Worm (Caenorhabditis elegans) whole organism, L1 larva: ENCODE results near the gene max-2.
"Not testable (repeated sequence)": the region's sequence is repeated elsewhere in the genome, so short reads cannot be mapped to it uniquely, and the experiment has no call there.

Experiments
- C16A3.4 ChIP-seq: fragments of 150-350 bp; optimal IDR thresholded peaks from 2 replicates; lab custom pipeline; 2014; ENCODE audit warnings: missing biosample characterization, missing genetic modification characterization
- F16B12.6 ChIP-seq: fragments of 150-350 bp; optimal IDR thresholded peaks from 2 replicates; lab custom pipeline; 2014; ENCODE audit warnings: missing biosample characterization, missing genetic modification characterization
- aha-1 ChIP-seq: fragments of 150-350 bp; optimal IDR thresholded peaks from 2 replicates; lab custom pipeline; 2014; ENCODE audit warnings: missing biosample characterization, missing genetic modification characterization
- aly-2 ChIP-seq: fragments of 150-350 bp; optimal IDR thresholded peaks from 2 replicates; lab custom pipeline; 2014; ENCODE audit warnings: missing biosample characterization, missing genetic modification characterization
- ama-1 ChIP-seq: fragments of 150-350 bp; optimal IDR thresholded peaks from 2 replicates; lab custom pipeline; 2014
- ceh-63 ChIP-seq: fragments of 200-800 bp; sonication (Bioruptor generic); optimal IDR thresholded peaks from 2 replicates; lab custom pipeline; 2018; ENCODE audit warnings: mild to moderate bottlenecking, missing genetic modification characterization, missing compliant biosample characterization
- ceh-8 ChIP-seq: fragments of 200-800 bp; sonication (Bioruptor generic); optimal IDR thresholded peaks from 2 replicates; lab custom pipeline; 2018; ENCODE audit warnings: mild to moderate bottlenecking, missing genetic modification characterization, moderate library complexity, missing compliant biosample characterization
- ceh-82 ChIP-seq, 3 experiments: fragments of 150-350 bp in 1 of 3; sonication (generic microtip) in 2 of 3; optimal IDR thresholded peaks; 2 replicates each; lab custom pipeline; 2014 to 2017; ENCODE audit warnings: missing biosample characterization in 3 of 3, missing genetic modification characterization in 3 of 3
- ces-1 ChIP-seq: fragments of 150-350 bp; optimal IDR thresholded peaks from 2 replicates; lab custom pipeline; 2014; ENCODE audit warnings: missing biosample characterization, missing genetic modification reagents, missing genetic modification characterization
- dpl-1 ChIP-seq, 3 experiments: fragments of 150-350 bp in 2 of 3; sonication (generic microtip) in 1 of 3; optimal IDR thresholded peaks; 2 replicates each; lab custom pipeline; 2014 to 2017; ENCODE audit warnings: missing biosample characterization in 3 of 3, missing genetic modification characterization in 3 of 3, missing genetic modification reagents in 3 of 3
- dsc-1 ChIP-seq: sonication (generic microtip); optimal IDR thresholded peaks from 2 replicates; lab custom pipeline; 2016; ENCODE audit warnings: mild to moderate bottlenecking, missing genetic modification characterization, missing compliant biosample characterization
- efl-1 ChIP-seq, 4 experiments: fragments of 150-350 bp; optimal IDR thresholded peaks in 3 of 4; peaks in 1 of 4; 1 replicate in 1 of 4; 2 replicates in 3 of 4; lab custom pipeline; 2014; ENCODE audit warnings: missing biosample characterization in 2 of 4, missing genetic modification characterization in 2 of 4, missing genetic modification reagents in 2 of 4
- egl-13 ChIP-seq: sonication (generic microtip); optimal IDR thresholded peaks from 2 replicates; lab custom pipeline; 2016; ENCODE audit warnings: missing genotype, missing genetic modification reagents, missing genetic modification characterization, missing compliant biosample characterization
- egl-27 ChIP-seq, 2 experiments: fragments of 150-350 bp in 1 of 2; sonication (generic microtip); optimal IDR thresholded peaks; 3 replicates each; lab custom pipeline; 2017 to 2018; ENCODE audit warnings: missing biosample characterization in 2 of 2, missing genetic modification characterization in 2 of 2, missing genetic modification reagents in 2 of 2
- elt-2 ChIP-seq: sonication (generic microtip); optimal IDR thresholded peaks from 2 replicates; lab custom pipeline; 2016; ENCODE audit warnings: missing genetic modification characterization, mild to moderate bottlenecking, inconsistent platforms, missing compliant biosample characterization, missing genetic modification reagents
- fkh-10 ChIP-seq: sonication (generic microtip); optimal IDR thresholded peaks from 2 replicates; lab custom pipeline; 2017; ENCODE audit warnings: missing biosample characterization, missing genetic modification reagents, missing genetic modification characterization
- fkh-4 ChIP-seq: sonication (generic microtip); optimal IDR thresholded peaks from 2 replicates; lab custom pipeline; 2016; ENCODE audit warnings: missing compliant biosample characterization, missing genetic modification characterization, borderline replicate concordance
- fkh-8 ChIP-seq: sonication (generic microtip); optimal IDR thresholded peaks from 2 replicates; lab custom pipeline; 2016; ENCODE audit warnings: mild to moderate bottlenecking, missing genetic modification characterization, missing compliant biosample characterization
- fos-1 ChIP-seq: fragments of 150-350 bp; optimal IDR thresholded peaks from 2 replicates; lab custom pipeline; 2014; ENCODE audit warnings: missing biosample characterization, missing genetic modification characterization
- hlh-17 ChIP-seq: fragments of 200-800 bp; sonication (Bioruptor generic); optimal IDR thresholded peaks from 2 replicates; lab custom pipeline; 2018; ENCODE audit warnings: missing genetic modification characterization, mild to moderate bottlenecking, missing compliant biosample characterization, moderate library complexity, borderline replicate concordance
- hlh-4 ChIP-seq: sonication (generic microtip); optimal IDR thresholded peaks from 2 replicates; lab custom pipeline; 2016; ENCODE audit warnings: mild to moderate bottlenecking, missing genetic modification characterization, missing compliant biosample characterization
- hpl-2 ChIP-seq: fragments of 150-350 bp; optimal IDR thresholded peaks from 2 replicates; lab custom pipeline; 2014; ENCODE audit warnings: missing biosample characterization, missing genetic modification reagents, missing genetic modification characterization
- lin-13 ChIP-seq: fragments of 150-350 bp; optimal IDR thresholded peaks from 2 replicates; lab custom pipeline; 2014; ENCODE audit warnings: missing biosample characterization, missing genetic modification reagents, missing genetic modification characterization
- lin-14 ChIP-seq: fragments of 200-800 bp; sonication (Bioruptor generic); optimal IDR thresholded peaks from 2 replicates; lab custom pipeline; 2018; ENCODE audit warnings: mild to moderate bottlenecking, missing genetic modification characterization, moderate library complexity, missing compliant biosample characterization
- lin-35 ChIP-seq, 2 experiments: fragments of 150-350 bp; optimal IDR thresholded peaks; 2 replicates each; lab custom pipeline; 2014; ENCODE audit warnings: missing biosample characterization in 2 of 2, missing genetic modification characterization in 2 of 2, missing genetic modification reagents in 2 of 2
- lsy-2 ChIP-seq, 2 experiments: fragments of 150-350 bp; optimal IDR thresholded peaks; 2 replicates each; lab custom pipeline; 2014; ENCODE audit warnings: missing biosample characterization in 2 of 2, missing genetic modification characterization in 2 of 2
- mab-9 ChIP-seq: fragments of 200-800 bp; sonication (Bioruptor generic); IDR thresholded peaks from 2 replicates; pipeline ENCODE4 v1.3.6; 2022; ENCODE audit warnings: missing genetic modification reagents, missing genetic modification characterization, missing compliant biosample characterization
- mdl-1 ChIP-seq, 2 experiments: fragments of 150-350 bp; optimal IDR thresholded peaks; 2 replicates each; lab custom pipeline; 2014 to 2017; ENCODE audit warnings: missing biosample characterization in 2 of 2, missing genetic modification characterization in 2 of 2, inconsistent platforms in 1 of 2
- mef-2 ChIP-seq: fragments of 150-350 bp; optimal IDR thresholded peaks from 2 replicates; lab custom pipeline; 2014; ENCODE audit warnings: missing biosample characterization, missing genetic modification characterization
- nhr-11 ChIP-seq: fragments of 150-350 bp; optimal IDR thresholded peaks from 2 replicates; lab custom pipeline; 2014; ENCODE audit warnings: missing biosample characterization, missing genetic modification characterization
- nhr-12 ChIP-seq: sonication (generic microtip); optimal IDR thresholded peaks from 2 replicates; lab custom pipeline; 2017; ENCODE audit warnings: missing biosample characterization, missing genetic modification characterization
- nhr-20 ChIP-seq: sonication (generic microtip); optimal IDR thresholded peaks from 2 replicates; lab custom pipeline; 2016; ENCODE audit warnings: mild to moderate bottlenecking, missing genetic modification characterization, missing compliant biosample characterization
- nhr-47 ChIP-seq: sonication (generic microtip); optimal IDR thresholded peaks from 2 replicates; lab custom pipeline; 2016; ENCODE audit warnings: mild to moderate bottlenecking, missing genetic modification characterization, moderate library complexity, missing compliant biosample characterization
- nhr-84 ChIP-seq: sonication (generic microtip); optimal IDR thresholded peaks from 2 replicates; lab custom pipeline; 2017; ENCODE audit warnings: missing biosample characterization, missing genetic modification characterization
- nhr-85 ChIP-seq: sonication (generic microtip); peaks from one replicate; lab custom pipeline; 2016; ENCODE audit warnings: missing genetic modification characterization, inconsistent platforms, missing compliant biosample characterization
- nhr-90 ChIP-seq: sonication (generic microtip); optimal IDR thresholded peaks from 2 replicates; lab custom pipeline; 2016; ENCODE audit warnings: mild to moderate bottlenecking, missing genetic modification characterization, missing compliant biosample characterization; ENCODE audit not compliant: poor library complexity
- pax-3 ChIP-seq: fragments of 200-800 bp; sonication (Bioruptor generic); optimal IDR thresholded peaks from 2 replicates; lab custom pipeline; 2018; ENCODE audit warnings: mild to moderate bottlenecking, missing genetic modification characterization, moderate library complexity, missing compliant biosample characterization
- rnt-1 ChIP-seq: sonication (generic microtip); optimal IDR thresholded peaks from 2 replicates; lab custom pipeline; 2016; ENCODE audit warnings: mild to moderate bottlenecking, missing genetic modification characterization, moderate library complexity, missing compliant biosample characterization
- snpc-4 ChIP-seq: fragments of 150-350 bp; optimal IDR thresholded peaks from 2 replicates; lab custom pipeline; 2014; ENCODE audit warnings: missing biosample characterization, missing genetic modification characterization
- snu-23 ChIP-seq: sonication (generic microtip); optimal IDR thresholded peaks from 2 replicates; lab custom pipeline; 2016; ENCODE audit warnings: missing genetic modification characterization, missing compliant biosample characterization
- tbx-2 ChIP-seq: sonication (generic microtip); optimal IDR thresholded peaks from 2 replicates; lab custom pipeline; 2016; ENCODE audit warnings: missing genetic modification characterization, missing compliant biosample characterization
- tlp-1 ChIP-seq: fragments of 150-350 bp; optimal IDR thresholded peaks from 2 replicates; lab custom pipeline; 2014; ENCODE audit warnings: missing biosample characterization, missing genetic modification characterization
- unc-130 ChIP-seq: fragments of 150-350 bp; optimal IDR thresholded peaks from 2 replicates; lab custom pipeline; 2017; ENCODE audit warnings: missing biosample characterization, missing genetic modification characterization, inconsistent platforms
- unc-62 ChIP-seq: fragments of 150-350 bp; optimal IDR thresholded peaks from 2 replicates; lab custom pipeline; 2014; ENCODE audit warnings: missing biosample characterization, missing genetic modification reagents, missing genetic modification characterization
- xbp-1 ChIP-seq: sonication (generic microtip); optimal IDR thresholded peaks from 2 replicates; lab custom pipeline; 2016; ENCODE audit warnings: missing genetic modification characterization, missing compliant biosample characterization

max-2 gene

DNA sequence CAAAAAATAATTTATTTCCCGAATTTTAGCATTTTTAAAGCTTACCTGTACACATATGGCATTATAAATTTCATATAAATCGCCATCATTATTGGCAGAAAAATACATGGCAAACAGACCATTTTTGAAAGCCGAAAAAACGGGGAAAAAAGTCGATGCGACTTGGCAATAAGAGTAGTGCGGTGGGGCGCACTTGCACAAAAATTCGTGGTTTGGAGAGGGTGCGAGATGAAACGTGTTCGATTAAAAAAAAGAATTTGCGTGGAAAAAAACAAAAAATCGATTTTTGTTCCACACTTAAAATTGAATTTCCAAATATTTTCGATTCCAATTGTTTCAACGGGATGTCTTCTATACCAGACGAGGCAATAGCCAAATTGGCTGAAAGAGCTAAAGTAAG is 11.1 kb upstream of the max-2 start, which contains the start of gene F18A11.3 (continued):
- no peak for TF ChIP-seq lin-14 (GFP tag; lab: Kevin White, UChicago)
- peak; percentile 2 for TF ChIP-seq unc-130
- TF ChIP-seq lin-13 (GFP tag; lab: Kevin White, UChicago) = no peak
- TF ChIP-seq fkh-8 (tag; lab: Kevin White, UChicago) = no peak
- TF ChIP-seq lin-35 (GFP tag; optimal IDR thresholded peaks at IDR 0.05; lab: Kevin White, UChicago) = peak; percentile 39 to 67
- no peak for TF ChIP-seq mab-9 (GFP tag; lab: Robert Waterston, UW)
- no peak for TF ChIP-seq nhr-90
- TF ChIP-seq aha-1 (tag; lab: Kevin White, UChicago) = no peak
- no peak for TF ChIP-seq nhr-12 (tag; lab: Kevin White, UChicago)
- TF ChIP-seq egl-27 (tag; optimal IDR thresholded peaks at IDR 0.05; lab: Kevin White, UChicago) = no peak
- TF ChIP-seq nhr-47 (tag; lab: Kevin White, UChicago) = peak; percentile 3
- TF ChIP-seq snu-23 = peak; percentile 17
- no peak for TF ChIP-seq pax-3
- TF ChIP-seq ceh-82 (tag; optimal IDR thresholded peaks at IDR 0.05; lab: Kevin White, UChicago) = no peak
- no peak for TF ChIP-seq ceh-8 (GFP tag; lab: Kevin White, UChicago)
- no peak for TF ChIP-seq ama-1 (lab: Kevin White, UChicago)
- TF ChIP-seq nhr-20 (tag; lab: Kevin White, UChicago) = no peak
- TF ChIP-seq hlh-17 (GFP tag; lab: Kevin White, UChicago) = no peak
- peak; percentile 7 for TF ChIP-seq C16A3.4 (tag; lab: Kevin White, UChicago)
- no peak for TF ChIP-seq rnt-1 (tag; lab: Kevin White, UChicago)
- no peak for TF ChIP-seq egl-13 (tag; lab: Kevin White, UChicago)
- no peak for TF ChIP-seq unc-62 (GFP tag; lab: Kevin White, UChicago)
- TF ChIP-seq dpl-1 (GFP tag; optimal IDR thresholded peaks at IDR 0.05; lab: Kevin White, UChicago) = peak in 2 of 3 experiments; percentile 21 to 52
- TF ChIP-seq ces-1 = no peak

DNA sequence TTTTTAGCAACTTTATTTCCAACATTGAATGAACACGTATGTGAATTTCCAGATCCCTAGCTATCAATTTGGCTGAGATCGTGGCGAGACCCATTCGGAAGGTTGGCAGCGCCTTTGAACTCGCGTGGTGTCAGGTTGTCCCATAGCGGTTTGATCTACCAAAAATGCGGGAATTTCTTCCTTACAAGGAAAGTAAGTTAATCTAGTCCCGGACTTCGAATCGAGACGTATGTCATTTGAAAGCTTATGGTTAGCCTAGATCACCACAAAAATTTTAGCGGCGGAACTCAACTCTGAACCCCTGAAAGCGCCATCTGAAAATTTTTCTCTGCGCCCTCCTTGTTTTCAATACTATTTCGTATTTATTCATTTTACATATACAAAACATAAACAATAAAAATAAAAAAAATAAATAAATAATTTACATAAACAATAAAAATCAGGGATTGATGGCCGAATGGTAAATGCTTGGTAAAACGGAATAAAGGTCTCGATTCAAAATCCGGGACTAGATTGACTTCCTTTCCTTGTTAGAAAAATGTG is 6.1 kb upstream of the max-2 start, which contains the start of gene F18A11.2:
TSS of gene F18A11.2 (plus strand) at position 51 of the 543 bp plus-strand sequence.
- TF ChIP-seq F16B12.6 (tag; lab: Kevin White, UChicago); nhr-90; snpc-4 (tag; lab: Kevin White, UChicago): not testable (repeated sequence)

DNA sequence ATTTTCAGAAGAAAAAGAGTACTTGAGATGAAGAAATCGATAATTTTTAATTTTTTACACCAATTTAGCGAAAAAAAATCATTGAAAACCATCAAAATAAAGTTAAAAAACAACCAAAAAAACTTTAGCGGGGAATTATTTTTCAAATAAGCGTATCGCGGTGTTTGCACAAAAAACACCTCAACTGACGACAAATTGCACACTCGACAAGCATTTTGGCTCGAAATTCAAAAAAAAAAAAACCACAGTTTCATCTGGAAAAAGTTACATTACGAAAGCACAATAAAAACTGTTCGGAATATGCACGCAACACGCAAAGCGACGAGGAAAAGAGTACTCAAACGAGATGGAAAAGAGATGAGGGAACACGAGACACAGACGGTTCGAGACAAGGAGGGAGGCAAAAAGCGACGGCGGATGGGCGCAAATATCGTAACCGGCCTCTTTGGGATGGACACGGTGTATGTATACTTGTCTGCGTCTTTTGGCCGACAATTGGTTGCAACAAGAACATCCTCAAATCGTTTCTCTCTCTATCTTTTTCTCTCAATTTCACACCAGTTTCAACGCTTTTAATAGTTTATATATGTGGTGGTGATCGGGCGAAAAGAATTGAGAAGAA is 5.0 kb upstream of the max-2 start:
- no peak for TF ChIP-seq nhr-11
- peak; percentile 42 to 80 for TF ChIP-seq lin-35 (GFP tag; optimal IDR thresholded peaks at IDR 0.05; lab: Kevin White, UChicago)
- peak; percentile 84 for TF ChIP-seq nhr-85
- peak in 1 of 2 experiments; percentile 60 for TF ChIP-seq mdl-1 (tag; optimal IDR thresholded peaks at IDR 0.05; lab: Kevin White, UChicago)
- no peak for TF ChIP-seq hpl-2
- no peak for TF ChIP-seq fkh-10 (GFP tag; lab: Kevin White, UChicago)
- TF ChIP-seq nhr-84 (tag; lab: Kevin White, UChicago) = no peak
- peak; percentile 21 for TF ChIP-seq xbp-1
- no peak for TF ChIP-seq ces-1
- peak; percentile 13 for TF ChIP-seq dsc-1 (tag; lab: Kevin White, UChicago)
- TF ChIP-seq mef-2 (tag; lab: Kevin White, UChicago) = no peak
- peak; percentile 73 to 81 for TF ChIP-seq efl-1 (optimal IDR thresholded peaks at IDR 0.05; lab: Kevin White, UChicago)
- TF ChIP-seq efl-1 (GFP tag; optimal IDR thresholded peaks at IDR 0.05 in 1 of 2; lab: Kevin White, UChicago) = peak; percentile 81 to 97
- no peak for TF ChIP-seq hlh-4 (tag; lab: Kevin White, UChicago)
- peak; percentile 1 for TF ChIP-seq aly-2 (tag; lab: Kevin White, UChicago)
- TF ChIP-seq snu-23 = peak; percentile 79
- no peak for TF ChIP-seq unc-62 (GFP tag; lab: Kevin White, UChicago)
- TF ChIP-seq ceh-63 = no peak
- peak; percentile 68 for TF ChIP-seq F16B12.6 (tag; lab: Kevin White, UChicago)
- TF ChIP-seq unc-130 = peak; percentile 60
- no peak for TF ChIP-seq aha-1 (tag; lab: Kevin White, UChicago)
- TF ChIP-seq lin-13 (GFP tag; lab: Kevin White, UChicago) = no peak
- TF ChIP-seq rnt-1 (tag; lab: Kevin White, UChicago) = peak; percentile 25
- no peak for TF ChIP-seq tlp-1 (tag; lab: Kevin White, UChicago)
- TF ChIP-seq elt-2 (tag; lab: Kevin White, UChicago) = no peak
- no peak for TF ChIP-seq fkh-4
- peak; percentile 27 for TF ChIP-seq snpc-4 (tag; lab: Kevin White, UChicago)
- peak; percentile 22 to 81 for TF ChIP-seq lsy-2 (tag; optimal IDR thresholded peaks at IDR 0.05; lab: Kevin White, UChicago)
- peak; percentile 47 for TF ChIP-seq tbx-2 (tag; lab: Kevin White, UChicago)
- TF ChIP-seq nhr-20 (tag; lab: Kevin White, UChicago) = peak; percentile 69
- TF ChIP-seq ceh-8 (GFP tag; lab: Kevin White, UChicago) = no peak
- TF ChIP-seq fos-1 (tag; lab: Kevin White, UChicago) = peak; percentile 59
